Fruit fly (Drosophila melanogaster): ENCODE measurements around the gene Aduk.

Aduk gene

dm6 chr3R:9349267-9349820 is 14.8 kb upstream of the Aduk start:
- no peak for TF ChIP-seq Hr38 (GFP tag; optimal IDR thresholded peaks at IDR 0.05)
- TF ChIP-seq cyc (GFP tag; optimal IDR thresholded peaks at IDR 0.05) = peak; percentile 25
- peak; percentile 6 for TF ChIP-seq Sox14 (GFP tag; optimal IDR thresholded peaks at IDR 0.05)
- peak; percentile 33 for TF ChIP-seq CG31627 (GFP tag; optimal IDR thresholded peaks at IDR 0.05)
- TF ChIP-seq CG6854 (GFP tag; optimal IDR thresholded peaks at IDR 0.05) = no peak
- TF ChIP-seq fkh (GFP tag; optimal IDR thresholded peaks at IDR 0.05) = peak; percentile 44
- TF ChIP-seq salr (GFP tag; optimal IDR thresholded peaks at IDR 0.05) = no peak
- no peak for TF ChIP-seq CG15336 (GFP tag; IDR thresholded peaks at IDR 0.05)
- TF ChIP-seq Hr39 (GFP tag; optimal IDR thresholded peaks at IDR 0.05) = peak; percentile 33
- no peak for TF ChIP-seq Gug (GFP tag; IDR thresholded peaks at IDR 0.05)
- TF ChIP-seq CG34406 (GFP tag; optimal IDR thresholded peaks at IDR 0.05) = no peak
- peak; percentile 40 for TF ChIP-seq CG6808 (GFP tag; optimal IDR thresholded peaks at IDR 0.05)
- TF ChIP-seq CG10631 (GFP tag; optimal IDR thresholded peaks at IDR 0.05) = peak; percentile 3
- peak; percentile 69 for TF ChIP-seq Eip78C (GFP tag)
- no peak for TF ChIP-seq ss (GFP tag; optimal IDR thresholded peaks at IDR 0.05)
- TF ChIP-seq CG3919 (GFP tag; optimal IDR thresholded peaks at IDR 0.05) = peak; percentile 14
- TF ChIP-seq topi (GFP tag; optimal IDR thresholded peaks at IDR 0.05) = peak; percentile 18
- peak; percentile 7 for TF ChIP-seq Ets96B (tag; optimal IDR thresholded peaks at IDR 0.05)
- peak; percentile 20 for TF ChIP-seq CG6792 (GFP tag; optimal IDR thresholded peaks at IDR 0.05)
- peak; percentile 8 for TF ChIP-seq Eip75B (GFP tag; optimal IDR thresholded peaks at IDR 0.05)
- no peak for TF ChIP-seq net (GFP tag; optimal IDR thresholded peaks at IDR 0.05)
- peak; percentile 22 for TF ChIP-seq lz (GFP tag; optimal IDR thresholded peaks at IDR 0.05)
- TF ChIP-seq CG8632 (GFP tag; optimal IDR thresholded peaks at IDR 0.05) = no peak
- TF ChIP-seq CG11902 (GFP tag; optimal IDR thresholded peaks at IDR 0.05) = no peak
- no peak for TF ChIP-seq CG8119 (GFP tag; IDR thresholded peaks at IDR 0.05)
- TF ChIP-seq fd59A (GFP tag; optimal IDR thresholded peaks at IDR 0.05) = no peak
- no peak for TF ChIP-seq Eip93F (GFP tag; optimal IDR thresholded peaks at IDR 0.05)
- TF ChIP-seq svp (GFP tag) = peak; percentile 74
- peak; percentile 27 for TF ChIP-seq vri (GFP tag; optimal IDR thresholded peaks at IDR 0.05)
- peak; percentile 10 for TF ChIP-seq spab (GFP tag; optimal IDR thresholded peaks at IDR 0.05)
- peak; percentile 14 for TF ChIP-seq CG10669 (GFP tag; optimal IDR thresholded peaks at IDR 0.05)
- TF ChIP-seq esn (GFP tag; optimal IDR thresholded peaks at IDR 0.05) = peak; percentile 30

dm6 chr3R:9348379-9348721 is 13.8 kb upstream of the Aduk start:
- TF ChIP-seq svp (GFP tag) (peak; percentile 47), Blimp-1 (GFP tag; optimal IDR thresholded peaks at IDR 0.05) (peak; percentile 88), CG31627 (GFP tag; optimal IDR thresholded peaks at IDR 0.05) (no peak), CG10631 (GFP tag; optimal IDR thresholded peaks at IDR 0.05) (no peak), Hr4 (GFP tag; optimal IDR thresholded peaks at IDR 0.05) (no peak), Hr39 (GFP tag; optimal IDR thresholded peaks at IDR 0.05) (no peak), CG8319 (GFP tag; optimal IDR thresholded peaks at IDR 0.05) (no peak), Sox102F (GFP tag; optimal IDR thresholded peaks at IDR 0.05) (no peak), Smox (GFP tag; optimal IDR thresholded peaks at IDR 0.05) (no peak), Eip78C (GFP tag) (no peak), Eip93F (GFP tag; optimal IDR thresholded peaks at IDR 0.05) (peak; percentile 54), Sox15 (GFP tag; optimal IDR thresholded peaks at IDR 0.05) (no peak), CG10669 (GFP tag; optimal IDR thresholded peaks at IDR 0.05) (no peak), CG6163 (GFP tag; IDR thresholded peaks at IDR 0.05) (no peak), CG8632 (GFP tag; optimal IDR thresholded peaks at IDR 0.05) (no peak), CG8119 (GFP tag; IDR thresholded peaks at IDR 0.05) (0 out of 3 replicates have a peak, but pooled peaks have one; percentile 11), dsx (GFP tag; optimal IDR thresholded peaks at IDR 0.05; ENCODE audit: poor library complexity, severe bottlenecking) (peak; percentile 11), ss (GFP tag; optimal IDR thresholded peaks at IDR 0.05) (peak in 1 of 2 experiments; percentile 24)
